Worm (Caenorhabditis elegans) whole organism, L1 larva: Measurements from ENCODE around the gene clec-60.
A peak's percentile ranks its signal among the peaks of the same experiment; 100 is the strongest.

Source experiments
- efl-3 ChIP-seq: fragments of 200-800 bp; sonication (Bioruptor generic); optimal IDR thresholded peaks from 2 replicates; lab custom pipeline; 2018; ENCODE audit warnings: mild to moderate bottlenecking, missing genetic modification characterization, missing compliant biosample characterization
- irx-1 ChIP-seq: sonication (generic microtip); optimal IDR thresholded peaks from 2 replicates; lab custom pipeline; 2016; ENCODE audit warnings: missing genetic modification characterization, missing compliant biosample characterization
- nhr-12 ChIP-seq: sonication (generic microtip); optimal IDR thresholded peaks from 2 replicates; lab custom pipeline; 2017; ENCODE audit warnings: missing biosample characterization, missing genetic modification characterization
- pax-3 ChIP-seq: fragments of 200-800 bp; sonication (Bioruptor generic); optimal IDR thresholded peaks from 2 replicates; lab custom pipeline; 2018; ENCODE audit warnings: mild to moderate bottlenecking, missing genetic modification characterization, moderate library complexity, missing compliant biosample characterization
- unc-86 ChIP-seq: sonication (generic microtip); optimal IDR thresholded peaks from 2 replicates; lab custom pipeline; 2016; ENCODE audit warnings: missing genetic modification characterization, missing compliant biosample characterization
- ztf-4 ChIP-seq: fragments of 150-350 bp; optimal IDR thresholded peaks from 2 replicates; lab custom pipeline; 2014; ENCODE audit warnings: missing biosample characterization, missing genetic modification characterization

ce11 chrII:10446300-10446699 is 35.4 kb downstream of the clec-60 start:
- TF ChIP-seq ztf-4 (peak; percentile 61), pax-3 (tag; lab: Kevin White, UChicago) (no peak), irx-1 (tag; lab: Kevin White, UChicago) (no peak), nhr-12 (no peak), unc-86 (tag; lab: Kevin White, UChicago) (no peak), efl-3 (GFP tag; lab: Kevin White, UChicago) (no peak)
